Worm (Caenorhabditis elegans) whole organism, midembryonic: ENCODE results near the gene srab-21.

Experiments
- T22C8.4 ChIP-seq: fragments of 200-800 bp; sonication (Bioruptor generic); IDR thresholded peaks from 2 replicates; pipeline ENCODE4 v1.3.6; 2022; ENCODE audit warnings: missing genetic modification characterization, missing compliant biosample characterization
- cog-1 ChIP-seq: sonication (generic microtip); optimal IDR thresholded peaks from 2 replicates; lab custom pipeline; 2016; ENCODE audit warnings: missing genetic modification characterization, missing compliant biosample characterization
- flt-1 ChIP-seq: fragments of 200-800 bp; sonication (Bioruptor generic); IDR thresholded peaks from 2 replicates; pipeline ENCODE4 v1.3.6; 2022; ENCODE audit warnings: missing genetic modification characterization, missing compliant biosample characterization
- klf-2 ChIP-seq: fragments of 200-800 bp; sonication (Bioruptor generic); conservative IDR thresholded peaks from 2 replicates; pipeline ENCODE4 v1.3.6; 2022; ENCODE audit warnings: missing genetic modification reagents, missing genetic modification characterization, missing compliant biosample characterization
- med-1 ChIP-seq: sonication (generic microtip); optimal IDR thresholded peaks from 2 replicates; lab custom pipeline; 2017; ENCODE audit warnings: missing genetic modification characterization, mild to moderate bottlenecking, missing compliant biosample characterization, antibody characterized with exemption, missing genetic modification reagents; ENCODE audit not compliant: insufficient read depth
- ref-1 ChIP-seq: fragments of 200-800 bp; sonication (Bioruptor generic); conservative IDR thresholded peaks from 2 replicates; pipeline ENCODE4 v1.3.6; 2022; ENCODE audit warnings: missing genetic modification reagents, missing genetic modification characterization, missing compliant biosample characterization
- tab-1 ChIP-seq: fragments of 200-800 bp; sonication (Bioruptor generic); IDR thresholded peaks from 2 replicates; pipeline ENCODE4 v1.3.6; 2022; ENCODE audit warnings: missing genetic modification characterization, missing compliant biosample characterization
- ztf-23 ChIP-seq: fragments of 200-800 bp; sonication (Bioruptor generic); IDR thresholded peaks from 2 replicates; pipeline ENCODE4 v1.3.6; 2022; ENCODE audit warnings: missing genetic modification reagents, missing genetic modification characterization, missing compliant biosample characterization
- ztf-29 ChIP-seq: fragments of 200-800 bp; sonication (Bioruptor generic); IDR thresholded peaks from 2 replicates; pipeline ENCODE4 v1.3.6; 2022; ENCODE audit warnings: missing genetic modification reagents, missing genetic modification characterization, missing compliant biosample characterization

Gene srab-21

ce11 chrV:3424341-3424740 lies at the start of gene srab-21:
Gene srab-21 (minus strand): TSS chrV:3424441.
- TF ChIP-seq tab-1 (GFP tag; lab: Robert Waterston, UW) (no peak), med-1 (GFP tag; lab: Kevin White, UChicago) (no peak), T22C8.4 (no peak), ztf-23 (no peak)

ce11 chrV:3470782-3471181 lies 46.5 kb upstream of the srab-21 start, which contains the start of gene srbc-29:
Gene srbc-29 (minus strand): TSS chrV:3470882.
- TF ChIP-seq klf-2 (no peak), ztf-29 (no peak), T22C8.4 (no peak), ztf-23 (no peak), ref-1 (GFP tag; lab: Robert Waterston, UW) (no peak), cog-1 (no peak), med-1 (GFP tag; lab: Kevin White, UChicago) (no peak), tab-1 (GFP tag; lab: Robert Waterston, UW) (no peak)

DNA sequence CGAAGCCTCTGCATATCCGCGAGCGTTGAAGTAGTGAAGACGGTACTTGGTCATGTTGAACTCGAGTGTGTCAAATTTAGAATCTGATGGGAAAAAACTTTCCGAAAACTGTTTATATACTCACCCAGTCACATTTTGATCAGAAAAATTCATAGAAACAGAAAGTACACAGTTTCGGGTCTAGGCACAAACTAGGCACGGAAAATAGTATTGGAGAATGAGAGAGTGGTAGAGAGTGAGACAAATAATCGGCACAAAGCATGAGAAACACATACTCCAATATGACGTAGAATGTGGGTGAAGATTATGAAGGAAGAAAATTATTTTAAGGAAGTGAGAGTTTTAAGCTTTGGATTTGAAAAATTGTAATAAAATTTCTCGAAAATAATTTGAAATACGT lies 44.2 kb upstream of the srab-21 start, which contains the start of gene gst-33:
Gene gst-33, minus strand, starts transcription at position 127 of the 400 bp plus-strand sequence.
- TF ChIP-seq klf-2: no peak
- no peak for TF ChIP-seq cog-1
- TF ChIP-seq ztf-29: no peak
- no peak for TF ChIP-seq ref-1 (GFP tag; lab: Robert Waterston, UW)
- TF ChIP-seq ztf-23: no peak
- no peak for TF ChIP-seq tab-1 (GFP tag; lab: Robert Waterston, UW)
- no peak for TF ChIP-seq med-1 (GFP tag; lab: Kevin White, UChicago)
- no peak for TF ChIP-seq T22C8.4
- no peak for TF ChIP-seq flt-1 (GFP tag; lab: Robert Waterston, UW)

DNA sequence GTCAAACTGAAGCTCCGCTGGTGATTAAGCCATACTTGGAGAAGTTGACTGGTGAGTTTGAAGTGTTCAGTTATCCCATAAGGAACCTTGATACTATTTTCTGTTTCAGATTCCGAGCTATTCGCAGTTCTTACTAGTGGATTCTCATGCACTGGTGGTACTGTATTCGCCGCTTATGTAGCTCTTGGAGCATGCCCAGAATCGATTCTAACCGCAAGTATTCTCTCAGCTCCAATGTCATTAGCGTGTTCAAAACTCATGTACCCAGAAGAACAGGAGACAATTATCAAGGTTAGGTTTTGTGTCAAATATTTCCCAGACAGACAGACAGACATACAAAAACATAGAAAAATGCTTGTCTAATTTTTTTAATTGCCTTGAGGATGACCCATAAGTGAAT lies 40.7 kb upstream of the srab-21 start:
- TF ChIP-seq ztf-23 (no peak), ztf-29 (no peak), cog-1 (no peak), T22C8.4 (no peak), flt-1 (GFP tag; lab: Robert Waterston, UW) (no peak), klf-2 (no peak), tab-1 (GFP tag; lab: Robert Waterston, UW) (no peak), med-1 (GFP tag; lab: Kevin White, UChicago) (no peak), ref-1 (GFP tag; lab: Robert Waterston, UW) (no peak)

ce11 chrV:3463514-3463913 lies 39.3 kb upstream of the srab-21 start, which contains the start of gene slc-28.1:
Gene slc-28.1 (plus strand): TSS chrV:3463814.
- no peak for TF ChIP-seq cog-1

- no peak for TF ChIP-seq ztf-23
- TF ChIP-seq med-1 (GFP tag; lab: Kevin White, UChicago): no peak
- no peak for TF ChIP-seq flt-1 (GFP tag; lab: Robert Waterston, UW)
- TF ChIP-seq ztf-29: no peak
- no peak for TF ChIP-seq tab-1 (GFP tag; lab: Robert Waterston, UW)
- TF ChIP-seq ref-1 (GFP tag; lab: Robert Waterston, UW): no peak
- TF ChIP-seq T22C8.4: no peak
- TF ChIP-seq cog-1: no peak
- no peak for TF ChIP-seq klf-2
These were observed 35.7 kb upstream of the srab-21 start, which contains the start of gene slc-28.2 for ce11 chrV:3459919-3460318. Gene slc-28.2 (plus strand): TSS chrV:3460219.

- TF ChIP-seq ztf-29: no peak
- no peak for TF ChIP-seq med-1 (GFP tag; lab: Kevin White, UChicago)
- no peak for TF ChIP-seq T22C8.4
- TF ChIP-seq ztf-23: no peak
- no peak for TF ChIP-seq ref-1 (GFP tag; lab: Robert Waterston, UW)
- no peak for TF ChIP-seq flt-1 (GFP tag; lab: Robert Waterston, UW)
- TF ChIP-seq klf-2: no peak
- no peak for TF ChIP-seq tab-1 (GFP tag; lab: Robert Waterston, UW)
- TF ChIP-seq cog-1: no peak
These were observed 31.0 kb upstream of the srab-21 start for ce11 chrV:3455135-3455747.

ce11 chrV:3454620-3455019 lies 30.4 kb upstream of the srab-21 start:
- no peak for TF ChIP-seq klf-2
- TF ChIP-seq ztf-29: no peak
- TF ChIP-seq med-1 (GFP tag; lab: Kevin White, UChicago): no peak
- no peak for TF ChIP-seq ref-1 (GFP tag; lab: Robert Waterston, UW)
- TF ChIP-seq T22C8.4: no peak
- no peak for TF ChIP-seq ztf-23
- no peak for TF ChIP-seq tab-1 (GFP tag; lab: Robert Waterston, UW)
- TF ChIP-seq flt-1 (GFP tag; lab: Robert Waterston, UW): no peak

DNA sequence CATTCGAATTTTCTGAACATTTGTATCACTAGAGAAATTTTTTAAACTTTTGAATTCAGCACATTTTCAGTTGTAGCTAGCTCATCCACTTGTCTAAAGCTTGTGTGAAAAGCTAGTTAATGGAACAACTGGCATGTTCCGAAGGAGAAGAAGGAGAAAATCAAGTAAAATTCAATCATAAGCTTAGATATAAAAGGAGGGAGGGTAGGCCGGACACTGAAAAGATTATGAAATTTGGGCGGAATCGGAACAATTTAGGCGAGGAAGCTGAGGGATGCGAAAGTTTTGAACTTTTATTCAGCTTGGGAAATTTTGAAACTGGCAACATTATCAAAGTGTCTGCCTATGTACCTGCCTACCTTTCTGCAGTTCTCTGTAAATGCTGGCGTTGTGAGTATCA lies 28.2 kb upstream of the srab-21 start:
- TF ChIP-seq cog-1: no peak
- no peak for TF ChIP-seq T22C8.4
- TF ChIP-seq ztf-23: no peak
- TF ChIP-seq klf-2: no peak
- TF ChIP-seq ref-1 (GFP tag; lab: Robert Waterston, UW): no peak
- TF ChIP-seq flt-1 (GFP tag; lab: Robert Waterston, UW): no peak
- TF ChIP-seq tab-1 (GFP tag; lab: Robert Waterston, UW): no peak
- no peak for TF ChIP-seq ztf-29
- no peak for TF ChIP-seq med-1 (GFP tag; lab: Kevin White, UChicago)

ce11 chrV:3451646-3452045 lies 27.4 kb upstream of the srab-21 start:
- TF ChIP-seq cog-1 (no peak), med-1 (GFP tag; lab: Kevin White, UChicago) (no peak), ref-1 (GFP tag; lab: Robert Waterston, UW) (no peak), ztf-29 (no peak), klf-2 (no peak), tab-1 (GFP tag; lab: Robert Waterston, UW) (no peak)

ce11 chrV:3450351-3450750 lies 26.1 kb upstream of the srab-21 start:
- no peak for TF ChIP-seq klf-2
- TF ChIP-seq T22C8.4: no peak
- no peak for TF ChIP-seq ref-1 (GFP tag; lab: Robert Waterston, UW)
- TF ChIP-seq flt-1 (GFP tag; lab: Robert Waterston, UW): no peak
- TF ChIP-seq ztf-29: no peak
- no peak for TF ChIP-seq ztf-23
- TF ChIP-seq tab-1 (GFP tag; lab: Robert Waterston, UW): no peak
- no peak for TF ChIP-seq cog-1
- no peak for TF ChIP-seq med-1 (GFP tag; lab: Kevin White, UChicago)
